Fruit fly (Drosophila melanogaster): ENCODE measurements around the gene CG1578.

dm6 chrX:11813721-11814161 lies 2.6 kb downstream of the CG1578 start:
- TF ChIP-seq CG8478 (optimal IDR thresholded peaks at IDR 0.05), result no peak
- no peak for TF ChIP-seq CTCF (optimal IDR thresholded peaks at IDR 0.05)
